Worm (Caenorhabditis elegans) whole organism, young adult: ENCODE data around the gene C04E6.7.

ENCODE experiments used
- T07F8.4 ChIP-seq: sonication (generic microtip); optimal IDR thresholded peaks from 2 replicates; lab custom pipeline; 2016; ENCODE audit warnings: mild to moderate bottlenecking, missing genetic modification characterization, moderate library complexity, missing compliant biosample characterization
- madf-6 ChIP-seq: fragments of 200-800 bp; sonication (Bioruptor generic); IDR thresholded peaks from 2 replicates; pipeline ENCODE4 v1.3.6; 2022; ENCODE audit warnings: missing genetic modification reagents, missing genetic modification characterization, missing compliant biosample characterization

- TF ChIP-seq T07F8.4 (tag; lab: Kevin White, UChicago) (no peak), madf-6 (GFP tag; lab: Robert Waterston, UW) (no peak)
Measured at ce11 chrV:5845162-5845561, 48.0 kb upstream of the C04E6.7 start.
